Comparison of ENCODE assay signal across 1 fruit fly cellular context in genomic region chr3L:2733208-2733607, dm6.
TF ChIP-seq lines count a peak whose summit lies in the region.

No protein-coding gene starts in this region.

TF ChIP-seq in whole organism, embryonic, 481 proteins besides CTCF, POLR2A, EP300 and RAD21 (continued from another document and continues in another):
- TF ChIP-seq dan (GFP tag; IDR thresholded peaks at IDR 0.05; lab: Robert Waterston, UW) (no peak), Blimp-1 (GFP tag; optimal IDR thresholded peaks at IDR 0.05; lab: Kevin White, UChicago) (peak; percentile 64), CG1529 (GFP tag; optimal IDR thresholded peaks at IDR 0.05; lab: Kevin White, UChicago) (no peak), CG11085 (GFP tag; IDR thresholded peaks at IDR 0.05; lab: Robert Waterston, UW) (peak; percentile 62), CG1233 (GFP tag; optimal IDR thresholded peaks at IDR 0.05; lab: Kevin White, UChicago) (no peak), E2f2 (GFP tag; IDR thresholded peaks at IDR 0.05; lab: Robert Waterston, UW) (peak; percentile 48), CG6683 (GFP tag; optimal IDR thresholded peaks at IDR 0.05; lab: Kevin White, UChicago) (peak; percentile 17), CG17328 (GFP tag; IDR thresholded peaks at IDR 0.05; lab: Robert Waterston, UW) (peak; percentile 71), CG9215 (GFP tag; IDR thresholded peaks at IDR 0.05; lab: Robert Waterston, UW) (peak; percentile 51; the same call in 1 of the 2 replicates), ci (GFP tag; IDR thresholded peaks at IDR 0.05; lab: Robert Waterston, UW) (peak; percentile 76; the same call in 2 of the 3 replicates), CG30020 (tag; optimal IDR thresholded peaks at IDR 0.05; lab: Kevin White, UChicago) (no peak), Camta (GFP tag; optimal IDR thresholded peaks at IDR 0.05; lab: Kevin White, UChicago) (peak; percentile 56), CG15601 (tag; optimal IDR thresholded peaks at IDR 0.05; lab: Kevin White, UChicago) (no peak), CG1603 (tag; optimal IDR thresholded peaks at IDR 0.05; lab: Kevin White, UChicago) (peak; percentile 73), Kr (GFP tag; optimal IDR thresholded peaks at IDR 0.05; lab: Kevin White, UChicago) (no peak), CG33557 (GFP tag; optimal IDR thresholded peaks at IDR 0.05; lab: Kevin White, UChicago) (no peak), al (GFP tag; IDR thresholded peaks at IDR 0.05; lab: Robert Waterston, UW) (peak; percentile 78), fru (optimal IDR thresholded peaks at IDR 0.05; lab: Kevin White, UChicago) (no peak), CG8924 (tag; optimal IDR thresholded peaks at IDR 0.05; lab: Kevin White, UChicago) (peak; percentile 40), gem (tag; optimal IDR thresholded peaks at IDR 0.05; lab: Kevin White, UChicago) (peak; percentile 82), CG10654 (GFP tag; optimal IDR thresholded peaks at IDR 0.05; lab: Kevin White, UChicago) (peak; percentile 51), Dad (GFP tag; optimal IDR thresholded peaks at IDR 0.05; lab: Kevin White, UChicago) (peak; percentile 65), CG8359 (GFP tag; optimal IDR thresholded peaks at IDR 0.05; lab: Kevin White, UChicago; ENCODE audit: borderline replicate concordance) (peak; percentile 13), gro (GFP tag; optimal IDR thresholded peaks at IDR 0.05; lab: Kevin White, UChicago) (peak; percentile 37), CG8944 (GFP tag; optimal IDR thresholded peaks at IDR 0.05; lab: Kevin White, UChicago) (peak; percentile 55), CG17612 (GFP tag; IDR thresholded peaks at IDR 0.05; lab: Robert Waterston, UW) (peak; percentile 38; the same call in 1 of the 2 replicates), Lhr (GFP tag; optimal IDR thresholded peaks at IDR 0.05; lab: Kevin White, UChicago) (no peak), luna (GFP tag; optimal IDR thresholded peaks at IDR 0.05; lab: Kevin White, UChicago) (peak; percentile 65), CG4730 (GFP tag; IDR thresholded peaks at IDR 0.05; lab: Robert Waterston, UW) (peak; percentile 70; the same call in 1 of the 2 replicates), CG32772 (GFP tag; IDR thresholded peaks at IDR 0.05; lab: Robert Waterston, UW) (peak; percentile 58; the same call in 1 of the 2 replicates), Deaf1 (tag; optimal IDR thresholded peaks at IDR 0.05; lab: Kevin White, UChicago) (peak; percentile 36), peb (GFP tag; IDR thresholded peaks at IDR 0.05; lab: Robert Waterston, UW) (no peak), HmgZ (tag; optimal IDR thresholded peaks at IDR 0.05; lab: Kevin White, UChicago) (peak; percentile 37), dysf (GFP tag; IDR thresholded peaks at IDR 0.05; lab: Robert Waterston, UW) (peak; percentile 84), scrt (GFP tag; optimal IDR thresholded peaks at IDR 0.05; lab: Kevin White, UChicago) (peak; percentile 44), oc (tag; optimal IDR thresholded peaks at IDR 0.05; lab: Kevin White, UChicago) (peak; percentile 20), CG1647 (GFP tag; optimal IDR thresholded peaks at IDR 0.05; lab: Kevin White, UChicago) (peak; percentile 74), Dip2 (GFP tag; IDR thresholded peaks at IDR 0.05; lab: Robert Waterston, UW) (no peak), tap (tag; optimal IDR thresholded peaks at IDR 0.05; lab: Kevin White, UChicago) (no peak), Opbp (GFP tag; IDR thresholded peaks at IDR 0.05; lab: Robert Waterston, UW; ENCODE audit: partially characterized antibody) (no peak), sd (tag; optimal IDR thresholded peaks at IDR 0.05; lab: Kevin White, UChicago) (no peak), CG43689 (GFP tag; IDR thresholded peaks at IDR 0.05; lab: Robert Waterston, UW) (peak; percentile 59; the same call in 1 of the 2 replicates), CG31365 (tag; optimal IDR thresholded peaks at IDR 0.05; lab: Kevin White, UChicago) (no peak), Fer1 (GFP tag; optimal IDR thresholded peaks at IDR 0.05; lab: Kevin White, UChicago) (peak; percentile 61), CG17361 (GFP tag; IDR thresholded peaks at IDR 0.05; lab: Robert Waterston, UW) (peak; percentile 71), TFAM (GFP tag; optimal IDR thresholded peaks at IDR 0.05; lab: Kevin White, UChicago) (no peak), pzg (GFP tag; optimal IDR thresholded peaks at IDR 0.05; lab: Kevin White, UChicago) (no peak), MTF-1 (GFP tag; optimal IDR thresholded peaks at IDR 0.05; lab: Kevin White, UChicago; ENCODE audit: borderline replicate concordance) (no peak), Atf3 (GFP tag; optimal IDR thresholded peaks at IDR 0.05; lab: Kevin White, UChicago) (peak; percentile 4), CG1602 (GFP tag; optimal IDR thresholded peaks at IDR 0.05; lab: Kevin White, UChicago) (peak; percentile 58), az2 (GFP tag; optimal IDR thresholded peaks at IDR 0.05; lab: Kevin White, UChicago) (peak; percentile 65), fd102C (GFP tag; optimal IDR thresholded peaks at IDR 0.05; lab: Kevin White, UChicago) (no peak), nau (GFP tag; optimal IDR thresholded peaks at IDR 0.05; lab: Kevin White, UChicago) (peak; percentile 52), CG17568 (GFP tag; optimal IDR thresholded peaks at IDR 0.05; lab: Kevin White, UChicago) (peak; percentile 21), bab2 (GFP tag; optimal IDR thresholded peaks at IDR 0.05; lab: Kevin White, UChicago) (peak; percentile 61), CG7928 (GFP tag; optimal IDR thresholded peaks at IDR 0.05; lab: Kevin White, UChicago) (peak; percentile 15), sens-2 (GFP tag; IDR thresholded peaks at IDR 0.05; lab: Robert Waterston, UW) (no peak), YL-1 (GFP tag; optimal IDR thresholded peaks at IDR 0.05; lab: Kevin White, UChicago) (no peak), Oli (tag; optimal IDR thresholded peaks at IDR 0.05; lab: Kevin White, UChicago) (peak; percentile 79), CG6654 (GFP tag; optimal IDR thresholded peaks at IDR 0.05; lab: Kevin White, UChicago) (no peak), Ssrp (tag; optimal IDR thresholded peaks at IDR 0.05; lab: Kevin White, UChicago) (peak; percentile 58), odd (GFP tag; optimal IDR thresholded peaks at IDR 0.05; lab: Kevin White, UChicago) (peak; percentile 27), CG12942 (GFP tag; optimal IDR thresholded peaks at IDR 0.05; lab: Kevin White, UChicago) (peak; percentile 53), Doc3 (GFP tag; IDR thresholded peaks at IDR 0.05; lab: Robert Waterston, UW; ENCODE audit: partially characterized antibody) (no peak), CG2120 (GFP tag; optimal IDR thresholded peaks at IDR 0.05; lab: Kevin White, UChicago) (peak; percentile 87), mirr (GFP tag; optimal IDR thresholded peaks at IDR 0.05; lab: Kevin White, UChicago) (no peak), Med (GFP tag; lab: Kevin White, UChicago) (peak; percentile 98), CG9797 (GFP tag; optimal IDR thresholded peaks at IDR 0.05; lab: Kevin White, UChicago) (no peak), CG14667 (GFP tag; IDR thresholded peaks at IDR 0.05; lab: Robert Waterston, UW) (peak; percentile 57), lola (GFP tag; optimal IDR thresholded peaks at IDR 0.05; lab: Kevin White, UChicago) (no peak), Tbp (GFP tag; optimal IDR thresholded peaks at IDR 0.05; lab: Kevin White, UChicago) (no peak), CG11093 (GFP tag; IDR thresholded peaks at IDR 0.05; lab: Robert Waterston, UW) (no peak), lbe (GFP tag; optimal IDR thresholded peaks at IDR 0.05; lab: Kevin White, UChicago) (no peak), HmgD (GFP tag; optimal IDR thresholded peaks at IDR 0.05; lab: Kevin White, UChicago) (no peak), maf-S (GFP tag; optimal IDR thresholded peaks at IDR 0.05; lab: Kevin White, UChicago) (peak; percentile 53), CoRest (tag; optimal IDR thresholded peaks at IDR 0.05; lab: Kevin White, UChicago) (peak; percentile 74), CG5180 (GFP tag; optimal IDR thresholded peaks at IDR 0.05; lab: Kevin White, UChicago) (no peak), CG9876 (GFP tag; optimal IDR thresholded peaks at IDR 0.05; lab: Kevin White, UChicago) (peak; percentile 38), CG15269 (tag; optimal IDR thresholded peaks at IDR 0.05; lab: Kevin White, UChicago) (peak; percentile 77), dm (GFP tag; optimal IDR thresholded peaks at IDR 0.05; lab: Kevin White, UChicago) (no peak), CG12104 (GFP tag; optimal IDR thresholded peaks at IDR 0.05; lab: Kevin White, UChicago) (peak; percentile 34), rib (GFP tag; IDR thresholded peaks at IDR 0.05; lab: Robert Waterston, UW) (0 out of 2 replicates have a peak, but pooled peaks have one; percentile 22), vfl (GFP tag; optimal IDR thresholded peaks at IDR 0.05; lab: Kevin White, UChicago) (peak; percentile 34), Dp (GFP tag; optimal IDR thresholded peaks at IDR 0.05; lab: Kevin White, UChicago) (no peak), Meics (GFP tag; optimal IDR thresholded peaks at IDR 0.05; lab: Kevin White, UChicago) (peak; percentile 70), CG15011 (GFP tag; optimal IDR thresholded peaks at IDR 0.05; lab: Kevin White, UChicago) (peak; percentile 18), psq (GFP tag; optimal IDR thresholded peaks at IDR 0.05; lab: Kevin White, UChicago) (no peak), Lim3 (GFP tag; IDR thresholded peaks at IDR 0.05; lab: Robert Waterston, UW) (no peak), Atf6 (GFP tag; IDR thresholded peaks at IDR 0.05; lab: Robert Waterston, UW) (peak; percentile 85), CG1024 (GFP tag; IDR thresholded peaks at IDR 0.05; lab: Robert Waterston, UW) (0 out of 2 replicates have a peak, but pooled peaks have one; percentile 13), CkIIα-i1 (GFP tag; IDR thresholded peaks at IDR 0.05; lab: Robert Waterston, UW) (no peak), CHES-1-like (GFP tag; optimal IDR thresholded peaks at IDR 0.05; lab: Kevin White, UChicago) (peak; percentile 58), PHDP (tag; optimal IDR thresholded peaks at IDR 0.05; lab: Kevin White, UChicago) (peak; percentile 78), Hr39 (optimal IDR thresholded peaks at IDR 0.05; lab: Kevin White, UChicago) (no peak), vnd (GFP tag; IDR thresholded peaks at IDR 0.05; lab: Robert Waterston, UW; ENCODE audit: partially characterized antibody) (no peak), Asciz (GFP tag; optimal IDR thresholded peaks at IDR 0.05; lab: Kevin White, UChicago) (no peak), ems (GFP tag; optimal IDR thresholded peaks at IDR 0.05; lab: Kevin White, UChicago) (peak; percentile 67), CG17359 (tag; optimal IDR thresholded peaks at IDR 0.05; lab: Kevin White, UChicago) (peak; percentile 55), toy (GFP tag; IDR thresholded peaks at IDR 0.05; lab: Robert Waterston, UW) (peak; percentile 37; the same call in 1 of the 2 replicates), CG7745 (tag; optimal IDR thresholded peaks at IDR 0.05; lab: Kevin White, UChicago) (no peak), H2.0 (GFP tag; IDR thresholded peaks at IDR 0.05; lab: Robert Waterston, UW) (peak; percentile 60), CG15479 (GFP tag; optimal IDR thresholded peaks at IDR 0.05; lab: Kevin White, UChicago) (no peak), CG13287 (GFP tag; IDR thresholded peaks at IDR 0.05; lab: Robert Waterston, UW; ENCODE audit: partially characterized antibody) (no peak), Sry-δ (GFP tag; optimal IDR thresholded peaks at IDR 0.05; lab: Kevin White, UChicago) (peak; percentile 21), CG18476 (GFP tag; optimal IDR thresholded peaks at IDR 0.05; lab: Kevin White, UChicago) (peak; percentile 49), CG6175 (GFP tag; IDR thresholded peaks at IDR 0.05; lab: Robert Waterston, UW) (peak; percentile 37; the same call in 1 of the 3 replicates), ranshi (GFP tag; IDR thresholded peaks at IDR 0.05; lab: Robert Waterston, UW) (peak; percentile 65; the same call in 1 of the 2 replicates), ash1 (GFP tag; optimal IDR thresholded peaks at IDR 0.05; lab: Kevin White, UChicago) (no peak), CG13775 (GFP tag; optimal IDR thresholded peaks at IDR 0.05; lab: Kevin White, UChicago) (peak; percentile 50), exex (tag; optimal IDR thresholded peaks at IDR 0.05; lab: Kevin White, UChicago) (no peak), pros (GFP tag; optimal IDR thresholded peaks at IDR 0.05; lab: Kevin White, UChicago) (no peak), bcd (GFP tag; optimal IDR thresholded peaks at IDR 0.05; lab: Kevin White, UChicago) (peak; percentile 47), Poxn (GFP tag; IDR thresholded peaks at IDR 0.05; lab: Robert Waterston, UW) (peak; percentile 53; the same call in 1 of the 2 replicates), sug (tag; optimal IDR thresholded peaks at IDR 0.05; lab: Kevin White, UChicago) (peak; percentile 7), Awh (GFP tag; IDR thresholded peaks at IDR 0.05; lab: Robert Waterston, UW) (peak; percentile 71; the same call in 1 of the 2 replicates), eyg (GFP tag; optimal IDR thresholded peaks at IDR 0.05; lab: Kevin White, UChicago) (peak; percentile 24), CG8765 (GFP tag; IDR thresholded peaks at IDR 0.05; lab: Robert Waterston, UW) (no peak), gfzf (GFP tag; optimal IDR thresholded peaks at IDR 0.05; lab: Kevin White, UChicago) (no peak), HLHmδ (GFP tag; optimal IDR thresholded peaks at IDR 0.05; lab: Kevin White, UChicago) (no peak), Dbx (GFP tag; IDR thresholded peaks at IDR 0.05; lab: Robert Waterston, UW) (peak; percentile 55; the same call in 1 of the 3 replicates), HLH54F (GFP tag; optimal IDR thresholded peaks at IDR 0.05; lab: Kevin White, UChicago) (peak; percentile 69), CG42726 (GFP tag; IDR thresholded peaks at IDR 0.05; lab: Robert Waterston, UW; ENCODE audit: partially characterized antibody) (no peak), CG31441 (GFP tag; IDR thresholded peaks at IDR 0.05; lab: Robert Waterston, UW) (peak; percentile 71), CG34422 (GFP tag; IDR thresholded peaks at IDR 0.05; lab: Robert Waterston, UW) (0 out of 3 replicates have a peak, but pooled peaks have one; percentile 20), Myb (GFP tag; optimal IDR thresholded peaks at IDR 0.05; lab: Kevin White, UChicago) (peak; percentile 32), CG32532 (GFP tag; IDR thresholded peaks at IDR 0.05; lab: Robert Waterston, UW) (peak; percentile 86), ham (GFP tag; IDR thresholded peaks at IDR 0.05; lab: Robert Waterston, UW) (no peak), CG6854 (GFP tag; optimal IDR thresholded peaks at IDR 0.05; lab: Kevin White, UChicago) (peak; percentile 44), pfk (GFP tag; optimal IDR thresholded peaks at IDR 0.05; lab: Kevin White, UChicago) (no peak), NC2β (GFP tag; optimal IDR thresholded peaks at IDR 0.05; lab: Kevin White, UChicago) (peak; percentile 57), CG13123 (GFP tag; optimal IDR thresholded peaks at IDR 0.05; lab: Kevin White, UChicago) (no peak), CG10959 (GFP tag; IDR thresholded peaks at IDR 0.05; lab: Robert Waterston, UW) (0 out of 2 replicates have a peak, but pooled peaks have one; percentile 13)
